Fruit fly (Drosophila melanogaster) whole organism, prepupa: ENCODE measurements around the gene Bre1.

Experiments used
- Blimp-1 ChIP-seq: fragments of 200-800 bp; sonication (Bioruptor generic); optimal IDR thresholded peaks from 3 replicates; lab custom pipeline; 2017; ENCODE audit warnings: missing biosample characterization, missing genetic modification characterization, mild to moderate bottlenecking, moderate library complexity, missing genetic modification reagents
- CG10631 ChIP-seq: fragments of 200-800 bp; sonication (Bioruptor generic); optimal IDR thresholded peaks from 2 replicates; lab custom pipeline; 2016; ENCODE audit warnings: missing biosample characterization, missing genetic modification characterization
- CG1621 ChIP-seq: fragments of 200-800 bp; sonication (Bioruptor generic); optimal IDR thresholded peaks from 3 replicates; lab custom pipeline; 2018; ENCODE audit warnings: missing biosample characterization, mild to moderate bottlenecking, missing genetic modification characterization
- CG16779 ChIP-seq: fragments of 200-800 bp; sonication (Bioruptor generic); optimal IDR thresholded peaks from 3 replicates; lab custom pipeline; 2017; ENCODE audit warnings: missing biosample characterization, mild to moderate bottlenecking, missing genetic modification characterization
- CG3032 ChIP-seq: fragments of 200-800 bp; optimal IDR thresholded peaks from 2 replicates; lab custom pipeline; 2019; ENCODE audit warnings: missing biosample characterization, mild to moderate bottlenecking, missing genetic modification characterization, moderate library complexity
- CG6276 ChIP-seq: fragments of 200-800 bp; sonication (Bioruptor generic); optimal IDR thresholded peaks from 2 replicates; lab custom pipeline; 2017; ENCODE audit warnings: missing biosample characterization, mild to moderate bottlenecking, missing genetic modification characterization
- CG6854 ChIP-seq: fragments of 200-800 bp; sonication (Bioruptor generic); optimal IDR thresholded peaks from 2 replicates; lab custom pipeline; 2017; ENCODE audit warnings: missing biosample characterization, mild to moderate bottlenecking, missing genetic modification characterization
- Eip75B ChIP-seq: fragments of 200-800 bp; sonication (Bioruptor generic); optimal IDR thresholded peaks from 3 replicates; lab custom pipeline; 2016; ENCODE audit warnings: missing biosample characterization, missing genetic modification characterization
- Ets21C ChIP-seq: fragments of 200-800 bp; sonication (Bioruptor generic); optimal IDR thresholded peaks from 3 replicates; lab custom pipeline; 2016; ENCODE audit warnings: missing biosample characterization, missing genetic modification characterization
- Smox ChIP-seq: fragments of 200-800 bp; sonication (Bioruptor generic); optimal IDR thresholded peaks from 3 replicates; lab custom pipeline; 2016; ENCODE audit warnings: missing biosample characterization, missing genetic modification characterization
- esn ChIP-seq: fragments of 200-800 bp; sonication (Bioruptor generic); optimal IDR thresholded peaks from 2 replicates; lab custom pipeline; 2016; ENCODE audit warnings: missing biosample characterization, mild to moderate bottlenecking, missing genetic modification characterization, moderate library complexity
- lz ChIP-seq: fragments of 200-800 bp; sonication (Bioruptor generic); optimal IDR thresholded peaks from 3 replicates; lab custom pipeline; 2016; ENCODE audit warnings: missing biosample characterization, missing genetic modification characterization
- topi ChIP-seq: fragments of 200-800 bp; sonication (Bioruptor generic); optimal IDR thresholded peaks from 3 replicates; lab custom pipeline; 2016; ENCODE audit warnings: missing biosample characterization, missing genetic modification characterization

DNA sequence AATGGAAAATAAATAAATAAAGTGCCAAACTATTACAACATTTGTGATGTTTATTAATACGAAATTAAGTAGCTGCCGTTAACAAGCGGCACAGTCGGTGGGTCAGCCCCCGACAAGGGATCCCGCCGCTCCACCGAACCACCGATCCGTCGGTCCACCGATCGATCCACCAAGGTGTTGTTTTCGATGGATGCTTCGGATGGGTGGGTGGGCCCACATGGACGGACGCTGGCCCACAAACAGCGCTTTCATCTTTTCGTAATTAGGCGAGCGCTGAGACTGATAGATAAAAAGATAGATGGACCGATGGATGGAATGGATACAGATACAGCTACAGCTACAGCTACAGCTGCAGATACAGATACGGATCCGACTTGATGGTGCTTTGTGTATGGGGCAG, 34.3 kb upstream of the Bre1 start:
- no peak for TF ChIP-seq esn
- no peak for TF ChIP-seq CG16779
- TF ChIP-seq Eip75B (GFP tag; lab: Kevin White, UChicago) = no peak
- no peak for TF ChIP-seq topi (GFP tag; lab: Kevin White, UChicago)
- no peak for TF ChIP-seq Smox (GFP tag; lab: Kevin White, UChicago)
- no peak for TF ChIP-seq CG3032 (tag; lab: Kevin White, UChicago)
- TF ChIP-seq Ets21C (GFP tag; lab: Kevin White, UChicago) = no peak
- TF ChIP-seq CG6854 (GFP tag; lab: Kevin White, UChicago) = no peak
- no peak for TF ChIP-seq Blimp-1 (GFP tag; lab: Kevin White, UChicago)
- TF ChIP-seq CG6276 (GFP tag; lab: Kevin White, UChicago) = no peak
- no peak for TF ChIP-seq CG1621 (tag; lab: Kevin White, UChicago)
- no peak for TF ChIP-seq lz (GFP tag; lab: Kevin White, UChicago)
- no peak for TF ChIP-seq CG10631
